Worm (Caenorhabditis elegans) whole organism, late embryonic: ENCODE results near the gene ZK856.18.

Source experiments
- C08G9.2 ChIP-seq: sonication (generic microtip); optimal IDR thresholded peaks from 2 replicates; lab custom pipeline; 2016; ENCODE audit warnings: mild to moderate bottlenecking, missing genetic modification characterization, moderate library complexity, missing compliant biosample characterization
- C38D4.7 ChIP-seq: fragments of 200-800 bp; sonication (Bioruptor generic); optimal IDR thresholded peaks from 2 replicates; lab custom pipeline; 2018; ENCODE audit warnings: mild to moderate bottlenecking, missing genetic modification characterization, moderate library complexity, missing compliant biosample characterization
- F13H6.1 ChIP-seq: sonication (generic microtip); optimal IDR thresholded peaks from 2 replicates; lab custom pipeline; 2016; ENCODE audit warnings: missing genetic modification characterization, missing compliant biosample characterization
- K09A11.1 ChIP-seq: sonication (generic microtip); optimal IDR thresholded peaks from 2 replicates; lab custom pipeline; 2017; ENCODE audit warnings: antibody characterized with exemption, mild to moderate bottlenecking, missing genetic modification characterization, missing compliant biosample characterization; ENCODE audit not compliant: insufficient read depth
- Y22D7AL.16 ChIP-seq: sonication (generic microtip); optimal IDR thresholded peaks from 2 replicates; lab custom pipeline; 2016; ENCODE audit warnings: missing genetic modification characterization, missing compliant biosample characterization
- ahr-1 ChIP-seq: sonication (generic microtip); optimal IDR thresholded peaks from 2 replicates; lab custom pipeline; 2016; ENCODE audit warnings: missing genetic modification characterization, missing compliant biosample characterization
- ama-1 ChIP-seq: fragments of 150-350 bp; optimal IDR thresholded peaks from 2 replicates; lab custom pipeline; 2014
- ceh-18 ChIP-seq: sonication (generic microtip); optimal IDR thresholded peaks from 2 replicates; lab custom pipeline; 2016; ENCODE audit warnings: missing genetic modification characterization, missing compliant biosample characterization
- ceh-19 ChIP-seq: fragments of 200-800 bp; sonication (Bioruptor generic); optimal IDR thresholded peaks from 2 replicates; lab custom pipeline; 2018; ENCODE audit warnings: mild to moderate bottlenecking, missing genetic modification characterization, missing compliant biosample characterization
- ceh-2 ChIP-seq: sonication (generic microtip); optimal IDR thresholded peaks from 2 replicates; lab custom pipeline; 2016; ENCODE audit warnings: missing genotype, missing genetic modification characterization, missing compliant biosample characterization
- ceh-24 ChIP-seq: sonication (generic microtip); optimal IDR thresholded peaks from 2 replicates; lab custom pipeline; 2016; ENCODE audit warnings: mild to moderate bottlenecking, missing genetic modification characterization, missing compliant biosample characterization
- ceh-30 ChIP-seq: fragments of 150-350 bp; optimal IDR thresholded peaks from 2 replicates; lab custom pipeline; 2014; ENCODE audit warnings: missing biosample characterization, missing genetic modification characterization
- ceh-31 ChIP-seq: sonication (generic microtip); optimal IDR thresholded peaks from 2 replicates; lab custom pipeline; 2016; ENCODE audit warnings: missing genetic modification characterization, missing compliant biosample characterization
- ceh-45 ChIP-seq: fragments of 200-800 bp; sonication (Bioruptor generic); IDR thresholded peaks from 2 replicates; pipeline ENCODE4 v1.3.6; 2022; ENCODE audit warnings: missing genetic modification reagents, missing genetic modification characterization, missing compliant biosample characterization
- ceh-6 ChIP-seq: fragments of 200-800 bp; sonication (Bioruptor generic); optimal IDR thresholded peaks from 2 replicates; lab custom pipeline; 2018; ENCODE audit warnings: mild to moderate bottlenecking, missing genetic modification characterization, missing compliant biosample characterization
- che-1 ChIP-seq: sonication (generic microtip); optimal IDR thresholded peaks from 2 replicates; lab custom pipeline; 2016; ENCODE audit warnings: mild to moderate bottlenecking, missing genetic modification characterization, missing compliant biosample characterization
- fkh-10 ChIP-seq: fragments of 150-350 bp; optimal IDR thresholded peaks from 2 replicates; lab custom pipeline; 2014; ENCODE audit warnings: missing biosample characterization, missing genetic modification reagents, missing genetic modification characterization
- fkh-6 ChIP-seq: sonication (generic microtip); optimal IDR thresholded peaks from 2 replicates; lab custom pipeline; 2016; ENCODE audit warnings: missing genetic modification characterization, missing compliant biosample characterization
- hlh-15 ChIP-seq: sonication (generic microtip); optimal IDR thresholded peaks from 2 replicates; lab custom pipeline; 2016; ENCODE audit warnings: missing genetic modification characterization, missing compliant biosample characterization
- hlh-30 ChIP-seq: sonication (generic microtip); optimal IDR thresholded peaks from 2 replicates; lab custom pipeline; 2017; ENCODE audit warnings: antibody characterized with exemption, missing genetic modification characterization, missing compliant biosample characterization; ENCODE audit not compliant: insufficient read depth
- hlh-6 ChIP-seq: sonication (generic microtip); optimal IDR thresholded peaks from 2 replicates; lab custom pipeline; 2016; ENCODE audit warnings: missing genotype, missing genetic modification characterization, missing compliant biosample characterization
- madf-2 ChIP-seq: sonication (generic microtip); optimal IDR thresholded peaks from 2 replicates; lab custom pipeline; 2017; ENCODE audit warnings: missing genetic modification characterization, missing compliant biosample characterization
- mec-3 ChIP-seq: sonication (generic microtip); optimal IDR thresholded peaks from 2 replicates; lab custom pipeline; 2016; ENCODE audit warnings: borderline replicate concordance, missing genetic modification characterization, missing compliant biosample characterization
- nfya-1 ChIP-seq: sonication (generic microtip); optimal IDR thresholded peaks from 2 replicates; lab custom pipeline; 2017; ENCODE audit warnings: missing genetic modification characterization, mild to moderate bottlenecking, missing compliant biosample characterization, antibody characterized with exemption, moderate library complexity
- npax-4 ChIP-seq: sonication (generic microtip); optimal IDR thresholded peaks from 2 replicates; lab custom pipeline; 2016; ENCODE audit warnings: missing genetic modification characterization, missing compliant biosample characterization
- odd-2 ChIP-seq: sonication (generic microtip); optimal IDR thresholded peaks from 2 replicates; lab custom pipeline; 2017; ENCODE audit warnings: antibody characterized with exemption, mild to moderate bottlenecking, missing genetic modification characterization, missing compliant biosample characterization
- pat-9 ChIP-seq: fragments of 200-800 bp; sonication (Bioruptor generic); optimal IDR thresholded peaks from 2 replicates; lab custom pipeline; 2018; ENCODE audit warnings: mild to moderate bottlenecking, missing genetic modification characterization, moderate library complexity, missing compliant biosample characterization
- pax-1 ChIP-seq: fragments of 150-350 bp; optimal IDR thresholded peaks from 2 replicates; lab custom pipeline; 2014; ENCODE audit warnings: missing biosample characterization, missing genetic modification characterization
- pha-2 ChIP-seq: sonication (generic microtip); optimal IDR thresholded peaks from 2 replicates; lab custom pipeline; 2017; ENCODE audit warnings: mild to moderate bottlenecking, missing genetic modification characterization, missing compliant biosample characterization
- pqm-1 ChIP-seq: sonication (generic microtip); optimal IDR thresholded peaks from 2 replicates; lab custom pipeline; 2016; ENCODE audit warnings: missing genetic modification characterization, missing compliant biosample characterization
- pros-1 ChIP-seq: fragments of 150-350 bp; optimal IDR thresholded peaks from 2 replicates; lab custom pipeline; 2014; ENCODE audit warnings: missing biosample characterization, missing genetic modification reagents, missing genetic modification characterization
- ref-2 ChIP-seq: sonication (generic microtip); optimal IDR thresholded peaks from 2 replicates; lab custom pipeline; 2016; ENCODE audit warnings: missing genetic modification characterization, missing compliant biosample characterization
- sox-2 ChIP-seq: fragments of 200-800 bp; sonication (Bioruptor generic); IDR thresholded peaks from 2 replicates; pipeline ENCODE4 v1.3.6; 2022; ENCODE audit warnings: missing genetic modification reagents, missing genetic modification characterization, missing compliant biosample characterization
- tbx-2 ChIP-seq: sonication (generic microtip); optimal IDR thresholded peaks from 2 replicates; lab custom pipeline; 2016; ENCODE audit warnings: missing genetic modification characterization, missing compliant biosample characterization
- tbx-7 ChIP-seq: sonication (generic microtip); optimal IDR thresholded peaks from 2 replicates; lab custom pipeline; 2016; ENCODE audit warnings: missing genotype, missing genetic modification characterization, missing compliant biosample characterization
- unc-3 ChIP-seq, 2 experiments: fragments of 200-800 bp in 1 of 2; sonication (Bioruptor generic) in 1 of 2; sonication (generic microtip) in 1 of 2; conservative IDR thresholded peaks in 1 of 2; optimal IDR thresholded peaks in 1 of 2; 2 replicates each; pipeline versions ENCODE4 v1.3.6 to Lab custom; 2016 to 2022; ENCODE audit warnings: missing compliant biosample characterization in 2 of 2, missing genetic modification characterization in 2 of 2, missing genetic modification reagents in 1 of 2
- ztf-16 ChIP-seq: sonication (generic microtip); optimal IDR thresholded peaks from 2 replicates; lab custom pipeline; 2017; ENCODE audit warnings: missing genetic modification characterization, missing compliant biosample characterization

The ZK856.18 gene

DNA sequence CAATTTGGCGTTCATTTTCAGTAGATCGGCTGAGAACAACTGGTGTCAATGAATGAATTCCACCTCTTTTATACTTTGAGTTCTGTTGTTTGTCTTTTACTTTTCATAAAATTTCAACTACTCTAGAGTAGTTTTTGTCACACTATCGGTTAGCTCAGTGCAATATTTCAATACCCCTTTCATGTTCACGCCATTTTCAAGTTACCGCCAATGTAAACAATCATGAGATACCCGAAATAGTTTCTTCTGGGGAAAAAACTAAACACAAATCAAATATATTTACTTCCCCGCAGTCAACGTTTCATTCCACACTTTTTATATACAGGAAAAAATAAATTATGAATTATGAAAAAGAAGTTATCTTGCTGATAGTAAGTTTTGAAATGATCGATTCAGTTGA is 42.6 kb upstream of the ZK856.18 start, which contains the start of gene fipr-4:
fipr-4 (minus strand) TSS at position 101 of the 400 bp plus-strand sequence.
- TF ChIP-seq che-1 (tag; lab: Kevin White, UChicago) (no peak), ceh-30 (tag; lab: Kevin White, UChicago) (no peak), ref-2 (no peak), ceh-31 (tag; lab: Kevin White, UChicago) (no peak), Y22D7AL.16 (tag; lab: Kevin White, UChicago) (no peak), tbx-2 (tag; lab: Kevin White, UChicago) (no peak), pax-1 (no peak), pqm-1 (tag; lab: Kevin White, UChicago) (no peak), madf-2 (no peak), C08G9.2 (tag; lab: Kevin White, UChicago) (no peak), ceh-18 (no peak), npax-4 (tag; lab: Kevin White, UChicago) (no peak), tbx-7 (no peak), ahr-1 (tag; lab: Kevin White, UChicago) (no peak), odd-2 (tag; lab: Kevin White, UChicago) (no peak), ceh-19 (GFP tag; lab: Kevin White, UChicago) (no peak), ceh-2 (tag; lab: Kevin White, UChicago) (no peak), hlh-6 (tag; lab: Kevin White, UChicago) (no peak)
- TF ChIP-seq, all 69 proteins: peak for 0

DNA sequence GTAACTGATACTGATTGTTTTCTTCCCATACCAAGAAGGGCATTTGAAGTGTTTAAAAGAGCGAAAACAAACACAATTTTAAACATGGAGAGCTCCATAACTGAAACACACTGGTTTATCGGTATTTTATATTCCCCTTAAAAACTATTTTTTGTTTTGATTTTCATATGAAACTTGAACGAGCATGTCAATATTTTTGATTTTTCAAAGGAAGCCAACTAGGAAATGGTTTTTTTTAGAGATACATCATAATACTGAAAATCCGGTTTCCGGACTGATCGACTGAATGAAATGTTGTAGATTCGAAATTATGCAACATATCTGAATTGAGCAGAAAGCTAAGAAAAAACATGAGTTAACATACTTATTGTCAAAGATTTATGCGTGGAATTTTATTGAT is 41.5 kb upstream of the ZK856.18 start, which contains the start of gene ttr-19:
ttr-19 (minus strand) TSS at position 101 of the 400 bp plus-strand sequence.
- TF ChIP-seq sox-2 (GFP tag; lab: Robert Waterston, UW): no peak
- no peak for TF ChIP-seq hlh-6 (tag; lab: Kevin White, UChicago)
- TF ChIP-seq pat-9 (tag; lab: Kevin White, UChicago): no peak
- TF ChIP-seq C08G9.2 (tag; lab: Kevin White, UChicago): no peak
- no peak for TF ChIP-seq ceh-31 (tag; lab: Kevin White, UChicago)
- no peak for TF ChIP-seq hlh-15 (tag; lab: Kevin White, UChicago)
- TF ChIP-seq, all 69 proteins: peak for 0

DNA sequence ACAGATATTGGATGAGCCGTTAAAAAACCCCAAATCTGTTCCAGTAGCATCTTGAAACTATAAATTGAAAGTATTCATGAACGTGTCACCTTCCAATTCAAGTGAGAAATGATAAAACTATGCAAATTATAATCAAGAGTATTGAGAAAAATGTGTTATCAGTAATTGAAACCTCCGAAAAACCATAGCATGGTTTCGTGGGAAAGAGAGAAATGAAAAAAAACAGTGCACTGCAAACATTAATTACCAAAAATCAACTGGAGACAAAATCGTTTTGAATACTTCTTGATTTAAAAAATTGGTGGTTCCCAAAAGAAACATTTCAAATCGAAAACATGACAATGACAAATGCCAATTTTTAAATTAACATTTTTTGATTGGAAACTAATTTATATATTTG is 39.8 kb upstream of the ZK856.18 start, which contains the start of gene daf-36:
daf-36 (minus strand) TSS at position 101 of the 400 bp plus-strand sequence.
- TF ChIP-seq ceh-45 (GFP tag; lab: Robert Waterston, UW) (no peak), ceh-30 (tag; lab: Kevin White, UChicago) (no peak), nfya-1 (tag; lab: Kevin White, UChicago) (no peak), ceh-6 (no peak), pat-9 (tag; lab: Kevin White, UChicago) (no peak), K09A11.1 (no peak), ceh-31 (tag; lab: Kevin White, UChicago) (no peak), npax-4 (tag; lab: Kevin White, UChicago) (no peak), ceh-18 (no peak), pros-1 (tag; lab: Kevin White, UChicago) (no peak), C08G9.2 (tag; lab: Kevin White, UChicago) (no peak), C38D4.7 (no peak), mec-3 (tag; lab: Kevin White, UChicago) (no peak), fkh-10 (GFP tag; lab: Kevin White, UChicago) (no peak), madf-2 (no peak), ceh-19 (GFP tag; lab: Kevin White, UChicago) (no peak), ama-1 (no peak), fkh-6 (tag; lab: Kevin White, UChicago) (no peak), pqm-1 (tag; lab: Kevin White, UChicago) (no peak)

DNA sequence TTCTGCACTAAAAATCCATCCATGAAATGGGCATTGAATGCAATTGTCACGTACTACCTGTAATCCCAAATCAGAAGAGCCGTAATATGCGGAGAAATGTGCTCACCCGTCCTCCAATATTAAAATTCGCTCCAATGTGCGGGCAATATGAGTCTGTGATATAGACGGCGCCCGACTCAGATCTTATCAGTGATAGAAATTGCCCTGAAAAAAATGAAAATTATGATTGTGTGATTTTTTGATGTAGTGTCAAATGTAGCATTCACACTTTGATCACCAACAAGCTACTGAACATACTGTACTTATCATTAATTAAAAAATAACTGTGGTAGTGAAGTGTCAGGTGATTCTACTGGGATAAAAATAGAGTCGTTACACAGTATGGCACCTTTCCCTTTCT is 38.8 kb upstream of the ZK856.18 start:
- no peak for TF ChIP-seq tbx-7
- TF ChIP-seq pha-2 (tag; lab: Kevin White, UChicago): no peak
- no peak for TF ChIP-seq C08G9.2 (tag; lab: Kevin White, UChicago)
- no peak for TF ChIP-seq che-1 (tag; lab: Kevin White, UChicago)
- TF ChIP-seq hlh-6 (tag; lab: Kevin White, UChicago): no peak
- TF ChIP-seq hlh-30 (tag; lab: Kevin White, UChicago): no peak
- TF ChIP-seq unc-3 (GFP tag; conservative IDR thresholded peaks at IDR 0.05; lab: Robert Waterston, UW): no peak
- TF ChIP-seq unc-3 (tag; optimal IDR thresholded peaks at IDR 0.05; lab: Kevin White, UChicago): no peak
- no peak for TF ChIP-seq F13H6.1
- no peak for TF ChIP-seq ceh-31 (tag; lab: Kevin White, UChicago)
- no peak for TF ChIP-seq mec-3 (tag; lab: Kevin White, UChicago)
- TF ChIP-seq ztf-16 (tag; lab: Kevin White, UChicago): no peak
- no peak for TF ChIP-seq ceh-24 (tag; lab: Kevin White, UChicago)
- no peak for TF ChIP-seq madf-2
